Worm (Caenorhabditis elegans): Measurements from ENCODE around the gene epg-6.

- TF ChIP-seq ztf-4 (tag; optimal IDR thresholded peaks at IDR 0.05) (no peak), snpc-4 (tag; optimal IDR thresholded peaks at IDR 0.05) (no peak), elt-1 (tag; optimal IDR thresholded peaks at IDR 0.05) (no peak), F13H6.1 (tag; optimal IDR thresholded peaks at IDR 0.05) (no peak), ztf-11 (tag; optimal IDR thresholded peaks at IDR 0.05) (no peak)
Measured at ce11 chrIII:10595066-10595465, 4.9 kb downstream of the epg-6 start, which contains the start of gene Y45F3A.9.
